Worm (Caenorhabditis elegans) whole organism, early embryonic: ENCODE data around the gene R52.5.

Experiments used
- aly-1 ChIP-seq: sonication (generic microtip); optimal IDR thresholded peaks from 2 replicates; lab custom pipeline; 2016; ENCODE audit warnings: missing genetic modification characterization, missing compliant biosample characterization
- ama-1 ChIP-seq: fragments of 150-350 bp; optimal IDR thresholded peaks from 2 replicates; lab custom pipeline; 2014
- ceh-36 ChIP-seq: sonication (generic microtip); optimal IDR thresholded peaks from 2 replicates; lab custom pipeline; 2016; ENCODE audit warnings: missing genetic modification characterization, inconsistent platforms, missing compliant biosample characterization
- ets-7 ChIP-seq: sonication (generic microtip); optimal IDR thresholded peaks from 2 replicates; lab custom pipeline; 2016; ENCODE audit warnings: missing genotype, missing genetic modification characterization, missing compliant biosample characterization
- hmbx-1 ChIP-seq: sonication (generic microtip); optimal IDR thresholded peaks from 2 replicates; lab custom pipeline; 2016; ENCODE audit warnings: mild to moderate bottlenecking, missing genetic modification characterization, missing compliant biosample characterization
- hmg-4 ChIP-seq: fragments of 200-800 bp; sonication (Bioruptor generic); optimal IDR thresholded peaks from 2 replicates; lab custom pipeline; 2018; ENCODE audit warnings: mild to moderate bottlenecking, missing genetic modification characterization, missing compliant biosample characterization
- hnd-1 ChIP-seq: sonication (generic microtip); optimal IDR thresholded peaks from 2 replicates; lab custom pipeline; 2016; ENCODE audit warnings: missing genetic modification characterization, missing compliant biosample characterization
- scrt-1 ChIP-seq: fragments of 200-800 bp; sonication (Bioruptor generic); IDR thresholded peaks from 2 replicates; pipeline ENCODE4 v1.3.6; 2022; ENCODE audit warnings: missing genetic modification characterization, missing compliant biosample characterization
- sea-1 ChIP-seq: fragments of 200-800 bp; sonication (Bioruptor generic); conservative IDR thresholded peaks from 2 replicates; pipeline ENCODE4 v1.3.6; 2022; ENCODE audit warnings: missing genetic modification characterization, missing compliant biosample characterization
- tra-4 ChIP-seq: sonication (generic microtip); optimal IDR thresholded peaks from 2 replicates; lab custom pipeline; 2017; ENCODE audit warnings: missing genetic modification characterization, missing compliant biosample characterization

ce11 chrII:2137235-2137634, 27.4 kb upstream of the R52.5 start, which contains the start of gene C40A11.4:
- TF ChIP-seq ceh-36 (tag; lab: Kevin White, UChicago) (no peak), hmg-4 (GFP tag; lab: Kevin White, UChicago) (no peak), ets-7 (tag; lab: Kevin White, UChicago) (no peak), ama-1 (lab: Kevin White, UChicago) (no peak), tra-4 (tag; lab: Kevin White, UChicago) (no peak), hmbx-1 (no peak), scrt-1 (GFP tag; lab: Robert Waterston, UW) (no peak), sea-1 (no peak), aly-1 (tag; lab: Kevin White, UChicago) (no peak), hnd-1 (tag; lab: Kevin White, UChicago) (no peak)
